Fruit fly (Drosophila melanogaster) whole organism, pupa: Measurements from ENCODE around the gene CG45071.

ENCODE experiments used
- CG10348 ChIP-seq: fragments of 200-800 bp; sonication (Bioruptor generic); IDR thresholded peaks from 2 replicates; pipeline ENCODE4 v1.3.6; 2022; ENCODE audit warnings: missing biosample characterization, missing genetic modification characterization
- CG12605 ChIP-seq: fragments of 200-800 bp; sonication (Bioruptor generic); IDR thresholded peaks from 2 replicates; pipeline ENCODE4 v1.3.6; 2022; ENCODE audit warnings: missing biosample characterization, missing genetic modification characterization
- CG13204 ChIP-seq: fragments of 200-800 bp; sonication (Bioruptor generic); optimal IDR thresholded peaks from 2 replicates; lab custom pipeline; 2018; ENCODE audit warnings: missing biosample characterization, mild to moderate bottlenecking, missing genetic modification characterization, moderate library complexity
- CG14655 ChIP-seq: fragments of 200-800 bp; sonication (Bioruptor generic); optimal IDR thresholded peaks from 3 replicates; lab custom pipeline; 2017; ENCODE audit warnings: mild to moderate bottlenecking, missing biosample characterization, missing genetic modification reagents, missing genetic modification characterization
- CG15710 ChIP-seq: fragments of 200-800 bp; sonication (Bioruptor generic); optimal IDR thresholded peaks from 2 replicates; lab custom pipeline; 2018; ENCODE audit warnings: missing biosample characterization, mild to moderate bottlenecking, missing genetic modification characterization, moderate library complexity
- CG17806 ChIP-seq: fragments of 200-800 bp; sonication (Bioruptor generic); optimal IDR thresholded peaks from 2 replicates; lab custom pipeline; 2018; ENCODE audit warnings: missing biosample characterization, mild to moderate bottlenecking, missing genetic modification characterization, moderate library complexity
- CG32121 ChIP-seq: fragments of 200-800 bp; sonication (Bioruptor generic); IDR thresholded peaks from 2 replicates; pipeline ENCODE4 v1.3.6; 2022; ENCODE audit warnings: missing biosample characterization, missing genetic modification characterization
- CG34367 ChIP-seq: fragments of 200-800 bp; sonication (Bioruptor generic); optimal IDR thresholded peaks from 2 replicates; lab custom pipeline; 2018; ENCODE audit warnings: missing biosample characterization, mild to moderate bottlenecking, missing genetic modification characterization
- CG4496 ChIP-seq: fragments of 200-800 bp; sonication (Bioruptor generic); IDR thresholded peaks from 3 replicates; pipeline ENCODE4 v1.3.6; 2022; ENCODE audit warnings: missing biosample characterization, missing genetic modification characterization
- CG8159 ChIP-seq: fragments of 200-800 bp; sonication (Bioruptor generic); optimal IDR thresholded peaks from 3 replicates; lab custom pipeline; 2018; ENCODE audit warnings: missing biosample characterization, mild to moderate bottlenecking, missing genetic modification characterization, moderate library complexity
- CG8301 ChIP-seq: fragments of 200-800 bp; sonication (Bioruptor generic); optimal IDR thresholded peaks from 2 replicates; lab custom pipeline; 2018; ENCODE audit warnings: missing biosample characterization, mild to moderate bottlenecking, missing genetic modification characterization
- CG9948 ChIP-seq: fragments of 200-800 bp; sonication (Bioruptor generic); optimal IDR thresholded peaks from 2 replicates; lab custom pipeline; 2018; ENCODE audit warnings: missing biosample characterization, mild to moderate bottlenecking, missing genetic modification characterization, moderate library complexity
- D1 ChIP-seq: fragments of 200-800 bp; sonication (Bioruptor generic); optimal IDR thresholded peaks from 2 replicates; lab custom pipeline; 2018; ENCODE audit warnings: missing biosample characterization, mild to moderate bottlenecking, missing genetic modification characterization, moderate library complexity
- EcR ChIP-seq: fragments of 200-800 bp; sonication (Bioruptor generic); optimal IDR thresholded peaks from 3 replicates; lab custom pipeline; 2019; ENCODE audit warnings: missing biosample characterization, missing genetic modification characterization, mild to moderate bottlenecking, moderate library complexity, missing genetic modification reagents
- Ets98B ChIP-seq: fragments of 200-800 bp; sonication (Bioruptor generic); IDR thresholded peaks from 2 replicates; pipeline ENCODE4 v1.3.6; 2022; ENCODE audit warnings: missing biosample characterization, missing genetic modification characterization
- Pif1A ChIP-seq: fragments of 200-800 bp; sonication (Bioruptor generic); optimal IDR thresholded peaks from 3 replicates; lab custom pipeline; 2016; ENCODE audit warnings: missing biosample characterization, missing genetic modification characterization
- Pif1B ChIP-seq: fragments of 200-800 bp; sonication (Bioruptor generic); optimal IDR thresholded peaks from 3 replicates; lab custom pipeline; 2016; ENCODE audit warnings: missing biosample characterization, missing genetic modification characterization
- Snoo ChIP-seq: fragments of 200-800 bp; sonication (Bioruptor generic); optimal IDR thresholded peaks from 3 replicates; lab custom pipeline; 2017; ENCODE audit warnings: missing biosample characterization, mild to moderate bottlenecking, missing genetic modification characterization, inconsistent platforms
- fd96Ca ChIP-seq: fragments of 200-800 bp; sonication (Bioruptor generic); IDR thresholded peaks from 3 replicates; pipeline ENCODE4 v1.3.6; 2022; ENCODE audit warnings: missing biosample characterization, missing genetic modification characterization
- gl ChIP-seq: fragments of 200-800 bp; sonication (Bioruptor generic); optimal IDR thresholded peaks from 2 replicates; lab custom pipeline; 2018; ENCODE audit warnings: missing biosample characterization, mild to moderate bottlenecking, missing genetic modification characterization
- rn ChIP-seq: fragments of 200-800 bp; sonication (Bioruptor generic); IDR thresholded peaks from 2 replicates; pipeline ENCODE4 v1.3.6; 2022; ENCODE audit warnings: missing biosample characterization, missing genetic modification characterization

Gene CG45071

dm6 chr3L:15137790-15138189 lies 32.1 kb downstream of the CG45071 start:
- TF ChIP-seq EcR (GFP tag; lab: Kevin White, UChicago) (no peak), CG34367 (tag; lab: Kevin White, UChicago) (no peak), CG8301 (tag; lab: Kevin White, UChicago) (no peak), CG13204 (GFP tag; lab: Kevin White, UChicago) (no peak), CG10348 (no peak), CG14655 (GFP tag; lab: Kevin White, UChicago) (no peak), gl (tag; lab: Kevin White, UChicago) (no peak), D1 (tag; lab: Kevin White, UChicago) (no peak), CG17806 (tag; lab: Kevin White, UChicago) (no peak), CG32121 (no peak)
- TF ChIP-seq, all 21 proteins: peak for 0

DNA sequence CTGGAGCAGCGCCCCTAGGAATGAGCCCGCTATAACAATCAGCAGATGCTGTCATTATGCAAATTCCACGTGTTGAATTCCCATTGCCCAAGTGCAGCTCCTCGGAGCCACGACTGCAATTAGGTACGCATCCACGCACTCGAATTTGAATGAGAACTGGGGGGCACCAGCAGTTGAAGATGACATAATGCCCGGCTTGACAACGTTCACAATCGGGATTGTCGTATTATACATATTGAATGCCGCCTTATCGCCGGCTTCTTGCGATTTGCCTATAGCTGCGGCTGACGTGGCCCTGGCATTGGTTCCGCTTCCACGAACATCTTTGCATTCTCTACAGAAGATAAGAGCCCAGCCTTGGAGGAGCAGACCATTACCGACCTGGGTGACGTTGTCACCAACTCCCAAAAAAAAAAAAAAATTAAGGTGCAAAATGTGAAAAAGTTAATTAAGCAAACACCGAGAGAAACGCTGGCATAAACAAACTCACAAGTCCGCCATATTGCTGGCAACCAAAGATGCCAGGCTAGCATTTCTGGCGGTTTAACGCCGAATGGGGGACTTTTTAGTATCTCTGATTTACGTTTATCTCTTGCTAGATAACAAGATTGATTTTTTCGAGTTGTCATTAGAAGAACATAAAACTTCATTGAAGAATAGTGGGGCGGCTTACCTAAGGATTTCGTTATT lies 34.7 kb downstream of the CG45071 start:
- TF ChIP-seq CG8301 (tag; lab: Kevin White, UChicago): no peak
- TF ChIP-seq CG34367 (tag; lab: Kevin White, UChicago): no peak
- TF ChIP-seq CG32121: no peak
- TF ChIP-seq D1 (tag; lab: Kevin White, UChicago): no peak
- no peak for TF ChIP-seq CG15710 (tag; lab: Kevin White, UChicago)
- TF ChIP-seq CG17806 (tag; lab: Kevin White, UChicago): no peak
- TF ChIP-seq gl (tag; lab: Kevin White, UChicago): no peak
- no peak for TF ChIP-seq Pif1B

DNA sequence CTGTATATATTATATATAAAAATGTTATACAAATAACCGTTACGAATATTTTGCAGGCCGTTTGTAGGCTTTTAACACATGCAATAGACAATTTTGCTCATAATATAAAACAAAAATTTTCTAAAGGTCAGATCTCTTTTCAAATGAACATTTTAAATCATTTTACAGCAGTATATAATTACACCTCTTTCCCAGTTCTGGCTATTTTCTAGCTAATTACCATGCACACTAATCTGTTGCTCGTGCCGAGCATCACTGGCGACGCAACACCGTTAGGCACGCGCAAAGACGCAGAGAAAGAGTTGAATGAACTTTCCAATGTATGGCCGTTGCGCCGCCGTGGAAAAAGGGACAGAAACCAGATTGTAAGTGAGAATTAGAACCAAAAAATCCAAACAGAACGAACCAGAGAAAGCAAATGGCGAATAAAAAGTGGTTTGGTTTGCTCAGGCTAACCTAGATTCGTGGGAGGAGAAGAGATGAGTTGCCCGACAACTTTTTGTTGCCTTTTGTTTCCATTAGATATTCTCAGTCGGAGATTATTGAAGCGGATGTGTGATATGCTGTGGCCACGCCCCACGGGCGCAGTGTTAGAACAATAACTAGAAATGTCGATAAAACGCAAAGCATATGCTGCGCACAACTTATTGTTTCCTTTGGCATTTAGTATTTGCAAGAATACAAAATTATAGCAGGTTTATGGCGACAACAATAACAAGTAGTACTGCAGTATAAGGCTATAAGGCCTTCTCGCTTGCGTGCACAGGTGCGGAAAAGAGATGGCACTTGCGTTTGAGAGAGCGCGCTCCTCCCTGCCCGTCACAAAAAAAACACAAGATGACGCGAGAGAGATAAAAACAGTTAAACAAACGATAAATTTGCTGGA lies 35.7 kb downstream of the CG45071 start:
- peak; percentile 90 for TF ChIP-seq EcR (GFP tag; lab: Kevin White, UChicago)
- peak; percentile 23 for TF ChIP-seq CG15710 (tag; lab: Kevin White, UChicago)
- TF ChIP-seq fd96Ca (GFP tag; lab: Robert Waterston, UW): no peak; the same call in 2 of the 3 replicates
- no peak for TF ChIP-seq rn (GFP tag; lab: Robert Waterston, UW)
- TF ChIP-seq CG32121: peak; percentile 24; the same call in 1 of the 2 replicates
- no peak for TF ChIP-seq Snoo (tag; lab: Kevin White, UChicago)
- peak; percentile 59 for TF ChIP-seq Ets98B
- peak; percentile 2 for TF ChIP-seq Pif1B
- peak; percentile 51 for TF ChIP-seq CG13204 (GFP tag; lab: Kevin White, UChicago)
- TF ChIP-seq CG4496 (GFP tag; lab: Robert Waterston, UW): peak; percentile 74
- peak; percentile 18 for TF ChIP-seq CG34367 (tag; lab: Kevin White, UChicago)
- peak; percentile 40 for TF ChIP-seq gl (tag; lab: Kevin White, UChicago)
- peak; percentile 24 for TF ChIP-seq CG8301 (tag; lab: Kevin White, UChicago)
- no peak for TF ChIP-seq CG12605 (GFP tag; lab: Robert Waterston, UW)
- TF ChIP-seq CG8159 (tag; lab: Kevin White, UChicago): peak; percentile 3
- TF ChIP-seq CG9948 (tag; lab: Kevin White, UChicago): peak; percentile 8
- no peak for TF ChIP-seq CG10348
- no peak for TF ChIP-seq Pif1A (GFP tag; lab: Kevin White, UChicago)
- peak; percentile 46 for TF ChIP-seq CG14655 (GFP tag; lab: Kevin White, UChicago)
- no peak for TF ChIP-seq D1 (tag; lab: Kevin White, UChicago)
- TF ChIP-seq CG17806 (tag; lab: Kevin White, UChicago): no peak

DNA sequence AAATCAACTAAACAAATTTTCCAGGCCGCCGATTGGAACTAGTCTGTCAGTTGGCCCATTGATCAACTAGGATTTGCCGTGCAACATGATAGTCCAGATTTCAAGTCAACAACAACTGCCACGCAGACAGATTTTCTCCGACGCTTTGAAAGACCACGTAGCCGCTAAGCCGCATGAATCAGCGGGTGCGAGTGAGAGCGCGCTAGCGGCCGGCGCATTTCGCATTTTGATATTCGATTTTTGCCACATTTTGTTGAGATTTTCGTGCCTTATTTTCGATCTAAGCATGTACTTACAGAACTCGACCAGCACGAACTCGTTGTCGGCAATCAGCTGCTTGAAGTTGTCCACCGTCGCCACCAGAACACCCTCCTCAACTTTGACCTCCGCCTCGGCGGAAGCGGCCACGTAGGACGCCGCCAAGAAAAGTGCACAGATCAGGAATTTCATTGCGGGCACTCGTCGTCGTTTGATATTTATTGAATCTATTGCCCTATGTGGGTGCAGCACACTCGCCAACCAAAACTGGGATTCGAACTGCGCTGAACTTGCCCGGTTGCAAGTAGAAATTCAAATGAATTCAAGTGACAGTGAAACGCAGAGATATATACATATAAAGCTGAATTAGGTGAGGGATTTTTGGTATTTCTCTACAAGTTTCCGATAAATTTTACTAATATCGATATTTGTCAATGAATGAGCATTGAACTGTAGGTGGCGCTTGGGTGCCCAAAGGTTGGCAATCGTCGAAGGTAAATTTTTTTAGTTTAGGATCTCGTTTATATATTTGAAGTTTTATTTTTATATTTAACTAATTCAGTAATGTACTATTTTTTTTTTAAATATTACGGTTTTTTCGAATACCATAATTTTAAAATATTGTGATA lies 36.6 kb downstream of the CG45071 start, which contains the start of gene Pdi:
Gene Pdi, minus strand, starts transcription at position 837 of the 887 bp plus-strand sequence.
- TF ChIP-seq Pif1B (peak; percentile 33), Ets98B (peak; percentile 38; the same call in 1 of the 2 replicates), Snoo (tag; lab: Kevin White, UChicago) (peak; percentile 36), CG14655 (GFP tag; lab: Kevin White, UChicago) (no peak), CG4496 (GFP tag; lab: Robert Waterston, UW) (0 out of 3 replicates have a peak, but pooled peaks have one; percentile 39)

DNA sequence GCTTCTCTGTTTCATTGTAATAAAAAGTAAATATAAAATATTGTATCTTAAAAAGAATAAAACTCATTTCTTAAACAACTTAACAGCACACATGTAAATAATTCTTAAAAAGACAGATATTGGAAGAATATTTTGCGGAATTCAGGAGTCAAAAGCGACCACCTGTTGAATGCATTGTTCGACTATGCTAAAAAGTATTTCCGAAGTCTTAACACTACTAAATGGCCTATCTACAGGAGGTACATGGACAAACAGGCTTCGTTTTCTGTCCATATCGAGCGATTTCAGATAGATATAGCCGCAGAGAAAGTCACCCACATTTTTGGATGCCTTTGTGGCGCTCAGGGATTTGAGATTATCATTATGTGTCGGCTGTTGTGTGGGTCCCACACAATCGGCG lies 37.4 kb downstream of the CG45071 start:
- TF ChIP-seq CG15710 (tag; lab: Kevin White, UChicago): no peak
- TF ChIP-seq Pif1B: no peak
- TF ChIP-seq CG17806 (tag; lab: Kevin White, UChicago): no peak
- no peak for TF ChIP-seq CG9948 (tag; lab: Kevin White, UChicago)
- no peak for TF ChIP-seq gl (tag; lab: Kevin White, UChicago)
- no peak for TF ChIP-seq CG34367 (tag; lab: Kevin White, UChicago)
- no peak for TF ChIP-seq CG4496 (GFP tag; lab: Robert Waterston, UW)
- no peak for TF ChIP-seq Pif1A (GFP tag; lab: Kevin White, UChicago)
- TF ChIP-seq, all 21 proteins: peak for 0
